Fruit fly (Drosophila melanogaster) S2 (cell line): ENCODE data around the gene Nazo.

Experiments used
- CG8478 ChIP-seq: fragments of >200 bp; optimal IDR thresholded peaks from 2 replicates; lab custom pipeline; 2018
- CTCF ChIP-seq, 2 experiments: fragments of >200 bp; optimal IDR thresholded peaks; 2 replicates each; lab custom pipeline; 2018

DNA sequence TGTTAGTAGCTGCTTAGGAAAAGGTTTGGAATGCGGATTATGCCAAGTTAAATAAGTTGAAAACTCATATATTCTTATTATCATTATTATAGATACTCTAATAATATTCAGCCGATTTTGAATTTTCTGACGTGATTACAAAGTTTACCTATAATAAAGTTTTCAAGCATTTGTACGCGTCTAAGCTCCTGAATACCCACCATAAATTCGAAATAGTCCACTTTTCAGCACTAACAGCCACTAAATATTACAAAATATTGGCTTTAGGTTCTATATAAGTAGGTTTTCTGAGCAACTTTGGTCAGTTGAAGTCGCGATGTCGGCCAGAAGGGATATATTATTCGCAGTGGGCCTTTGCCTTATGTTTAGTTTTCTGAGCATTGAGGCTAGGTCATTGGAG is 36.3 kb downstream of the Nazo start, which contains the start of gene CG7443:
- no peak for TF ChIP-seq CG8478
- TF ChIP-seq CTCF (optimal IDR thresholded peaks at IDR 0.05; lab: Kevin White, UChicago): no peak
